Fruit fly (Drosophila melanogaster): Measurements from ENCODE around the gene Uch-L5.

Uch-L5 gene

dm6 chr3L:9429665-9430607 lies 46.8 kb downstream of the Uch-L5 start, which contains the start of the genes RpS17 and MTF-1 (continued):
- TF ChIP-seq CG2678 (tag; optimal IDR thresholded peaks at IDR 0.05) (peak; percentile 53), CG32772 (GFP tag; IDR thresholded peaks at IDR 0.05) (no peak), Hmr (GFP tag; optimal IDR thresholded peaks at IDR 0.05) (peak; percentile 66), cato (GFP tag; optimal IDR thresholded peaks at IDR 0.05; ENCODE audit: borderline replicate concordance) (no peak), sens-2 (GFP tag; IDR thresholded peaks at IDR 0.05) (0 out of 2 replicates have a peak, but pooled peaks have one; percentile 27), HHEX (GFP tag; optimal IDR thresholded peaks at IDR 0.05) (peak; percentile 68), run (tag; optimal IDR thresholded peaks at IDR 0.05) (peak; percentile 7), pros (GFP tag; optimal IDR thresholded peaks at IDR 0.05) (no peak), Kr (GFP tag; optimal IDR thresholded peaks at IDR 0.05) (no peak), CG12769 (tag; optimal IDR thresholded peaks at IDR 0.05) (peak; percentile 55), CG15073 (GFP tag; optimal IDR thresholded peaks at IDR 0.05) (no peak), Antp (GFP tag; optimal IDR thresholded peaks at IDR 0.05) (no peak), CG32532 (GFP tag; IDR thresholded peaks at IDR 0.05) (peak; percentile 66), Tbp (GFP tag; optimal IDR thresholded peaks at IDR 0.05) (peak; percentile 50), wek (GFP tag; optimal IDR thresholded peaks at IDR 0.05) (peak; percentile 98), luna (GFP tag; optimal IDR thresholded peaks at IDR 0.05) (peak; percentile 7), CG8478 (optimal IDR thresholded peaks at IDR 0.05) (no peak), fru (optimal IDR thresholded peaks at IDR 0.05) (no peak), bcd (GFP tag; optimal IDR thresholded peaks at IDR 0.05) (peak; percentile 48), CTCF (GFP tag; optimal IDR thresholded peaks at IDR 0.05) (peak; percentile 62), rib (GFP tag; IDR thresholded peaks at IDR 0.05) (no peak), CG1792 (GFP tag; optimal IDR thresholded peaks at IDR 0.05) (no peak), inv (GFP tag; IDR thresholded peaks at IDR 0.05; ENCODE audit: partially characterized antibody) (no peak), CG18262 (tag; optimal IDR thresholded peaks at IDR 0.05) (peak; percentile 50), CG12942 (GFP tag; optimal IDR thresholded peaks at IDR 0.05) (peak; percentile 25), CG9876 (GFP tag; optimal IDR thresholded peaks at IDR 0.05) (peak; percentile 32), HLH54F (GFP tag; optimal IDR thresholded peaks at IDR 0.05) (no peak), CG10654 (GFP tag; optimal IDR thresholded peaks at IDR 0.05) (no peak), gcm (GFP tag; optimal IDR thresholded peaks at IDR 0.05) (peak; percentile 46), CG11723 (GFP tag; optimal IDR thresholded peaks at IDR 0.05) (peak; percentile 26), CG9727 (GFP tag; optimal IDR thresholded peaks at IDR 0.05) (peak; percentile 79), Sin3A (optimal IDR thresholded peaks at IDR 0.05) (no peak), insv (GFP tag; optimal IDR thresholded peaks at IDR 0.05) (peak in 1 of 2 experiments; percentile 27), chinmo (GFP tag; IDR thresholded peaks at IDR 0.05; ENCODE audit: partially characterized antibody) (no peak), so (GFP tag; IDR thresholded peaks at IDR 0.05) (0 out of 3 replicates have a peak, but pooled peaks have one; percentile 29), sisA (GFP tag; IDR thresholded peaks at IDR 0.05) (no peak), corto (GFP tag; optimal IDR thresholded peaks at IDR 0.05) (no peak), CG6175 (GFP tag; IDR thresholded peaks at IDR 0.05) (no peak), YL-1 (GFP tag; optimal IDR thresholded peaks at IDR 0.05) (peak; percentile 83), D (optimal IDR thresholded peaks at IDR 0.05) (no peak), D (GFP tag; optimal IDR thresholded peaks at IDR 0.05) (no peak), CG6254 (GFP tag; optimal IDR thresholded peaks at IDR 0.05) (no peak), CG12391 (tag; optimal IDR thresholded peaks at IDR 0.05) (peak; percentile 44), CG30431 (GFP tag; optimal IDR thresholded peaks at IDR 0.05) (peak; percentile 12), Usf (GFP tag; optimal IDR thresholded peaks at IDR 0.05) (peak; percentile 1), CG6765 (GFP tag; optimal IDR thresholded peaks at IDR 0.05) (peak; percentile 73), CG12104 (GFP tag; optimal IDR thresholded peaks at IDR 0.05) (peak; percentile 5), Optix (GFP tag; IDR thresholded peaks at IDR 0.05) (0 out of 3 replicates have a peak, but pooled peaks have one; percentile 35), Doc3 (GFP tag; IDR thresholded peaks at IDR 0.05; ENCODE audit: partially characterized antibody) (no peak), CG7745 (tag; optimal IDR thresholded peaks at IDR 0.05) (no peak)
